Worm (Caenorhabditis elegans) whole organism, L4/young adult: ENCODE measurements around the gene ssq-2.

Experiments
- W03F9.2 ChIP-seq: fragments of 150-350 bp; optimal IDR thresholded peaks from 2 replicates; lab custom pipeline; 2014; ENCODE audit warnings: missing biosample characterization, missing genetic modification characterization
- dao-5 ChIP-seq: sonication (generic microtip); optimal IDR thresholded peaks from 2 replicates; lab custom pipeline; 2016; ENCODE audit warnings: missing genotype, missing genetic modification characterization, moderate library complexity, missing compliant biosample characterization
- him-1 ChIP-seq: sonication (generic microtip); optimal IDR thresholded peaks from 2 replicates; lab custom pipeline; 2016; ENCODE audit warnings: missing genotype, missing genetic modification reagents, missing genetic modification characterization, missing compliant biosample characterization

ce11 chrIV:5033276-5033675 lies 37.3 kb downstream of the ssq-2 start, which contains the start of gene C09B9.4:
- no peak for TF ChIP-seq dao-5 (tag; lab: Kevin White, UChicago)
- no peak for TF ChIP-seq him-1
- no peak for TF ChIP-seq W03F9.2 (tag; lab: Kevin White, UChicago)
